Fruit fly (Drosophila melanogaster) whole organism, embryonic: ENCODE measurements around the gene Cys.

Source experiments
- Bgb ChIP-seq: fragments of 200-800 bp; sonication (Bioruptor generic); IDR thresholded peaks from 2 replicates; pipeline ENCODE4 v1.3.6; 2022; ENCODE audit warnings: missing biosample characterization, missing genetic modification characterization; ENCODE audit not compliant: partially characterized antibody
- BtbVII ChIP-seq: fragments of 200-800 bp; sonication (Bioruptor generic); optimal IDR thresholded peaks from 3 replicates; lab custom pipeline; 2017; ENCODE audit warnings: missing biosample characterization, mild to moderate bottlenecking, missing genetic modification characterization
- CG10431 ChIP-seq: fragments of 200-800 bp; sonication (Bioruptor generic); optimal IDR thresholded peaks from 3 replicates; lab custom pipeline; 2018; ENCODE audit warnings: missing biosample characterization, mild to moderate bottlenecking, missing genetic modification characterization
- CG12071 ChIP-seq: fragments of 200-800 bp; sonication (Bioruptor generic); optimal IDR thresholded peaks from 3 replicates; lab custom pipeline; 2018; ENCODE audit warnings: missing biosample characterization, mild to moderate bottlenecking, missing genetic modification characterization
- CG13296 ChIP-seq: fragments of 200-800 bp; sonication (Bioruptor generic); optimal IDR thresholded peaks from 3 replicates; lab custom pipeline; 2018; ENCODE audit warnings: missing biosample characterization, mild to moderate bottlenecking, missing genetic modification characterization
- CG14050 ChIP-seq: fragments of 200-800 bp; sonication (Bioruptor generic); IDR thresholded peaks from 3 replicates; pipeline ENCODE4 v1.3.6; 2022; ENCODE audit warnings: missing biosample characterization, missing genetic modification characterization
- CG17186 ChIP-seq: fragments of 200-800 bp; sonication (Bioruptor generic); optimal IDR thresholded peaks from 3 replicates; lab custom pipeline; 2017; ENCODE audit warnings: missing biosample characterization, missing genetic modification reagents, missing genetic modification characterization
- CG17912 ChIP-seq: fragments of 200-800 bp; sonication (Bioruptor generic); optimal IDR thresholded peaks from 2 replicates; lab custom pipeline; 2018; ENCODE audit warnings: missing biosample characterization, mild to moderate bottlenecking, missing genetic modification characterization
- CG1792 ChIP-seq: fragments of 200-800 bp; sonication (Bioruptor generic); optimal IDR thresholded peaks from 2 replicates; lab custom pipeline; 2016; ENCODE audit warnings: missing biosample characterization, missing genetic modification characterization
- CG18599 ChIP-seq: fragments of 200-800 bp; sonication (Bioruptor generic); optimal IDR thresholded peaks from 3 replicates; lab custom pipeline; 2017; ENCODE audit warnings: missing biosample characterization, missing genetic modification characterization, mild to moderate bottlenecking, moderate library complexity, missing genetic modification reagents
- CG31365 ChIP-seq: fragments of 200-800 bp; sonication (Bioruptor generic); optimal IDR thresholded peaks from 2 replicates; lab custom pipeline; 2018; ENCODE audit warnings: missing biosample characterization, mild to moderate bottlenecking, missing genetic modification characterization
- CG31441 ChIP-seq: fragments of 200-800 bp; sonication (Bioruptor generic); IDR thresholded peaks from 2 replicates; pipeline ENCODE4 v1.3.6; 2022; ENCODE audit warnings: missing biosample characterization, missing genetic modification characterization
- CG34422 ChIP-seq: fragments of 200-800 bp; sonication (Bioruptor generic); IDR thresholded peaks from 3 replicates; pipeline ENCODE4 v1.3.6; 2022; ENCODE audit warnings: missing biosample characterization, missing genetic modification characterization
- CG42726 ChIP-seq: fragments of 200-800 bp; sonication (Bioruptor generic); IDR thresholded peaks from 2 replicates; pipeline ENCODE4 v1.3.6; 2022; ENCODE audit warnings: missing biosample characterization, missing genetic modification characterization; ENCODE audit not compliant: partially characterized antibody
- CG8765 ChIP-seq: fragments of 200-800 bp; sonication (Bioruptor generic); IDR thresholded peaks from 2 replicates; pipeline ENCODE4 v1.3.6; 2022; ENCODE audit warnings: missing biosample characterization, missing genetic modification characterization
- CG8924 ChIP-seq: fragments of 200-800 bp; optimal IDR thresholded peaks from 3 replicates; lab custom pipeline; 2019; ENCODE audit warnings: missing biosample characterization, mild to moderate bottlenecking, missing genetic modification characterization, moderate library complexity
- Camta ChIP-seq: fragments of 200-800 bp; sonication (Bioruptor generic); optimal IDR thresholded peaks from 2 replicates; lab custom pipeline; 2016; ENCODE audit warnings: missing biosample characterization, missing genetic modification characterization
- Dip2 ChIP-seq: fragments of 200-800 bp; sonication (Bioruptor generic); IDR thresholded peaks from 2 replicates; pipeline ENCODE4 v1.3.6; 2022; ENCODE audit warnings: missing biosample characterization, missing genetic modification characterization
- Dip3 ChIP-seq: fragments of 200-800 bp; sonication (Bioruptor generic); optimal IDR thresholded peaks from 3 replicates; lab custom pipeline; 2016; ENCODE audit warnings: missing biosample characterization, missing genetic modification characterization
- Dll ChIP-seq: fragments of 200-800 bp; sonication (Bioruptor generic); IDR thresholded peaks from 4 replicates; pipeline ENCODE4 v1.3.6; 2022; ENCODE audit warnings: missing biosample characterization, missing genetic modification characterization; ENCODE audit not compliant: partially characterized antibody
- Dp ChIP-seq: fragments of 200-800 bp; sonication (Bioruptor generic); optimal IDR thresholded peaks from 2 replicates; lab custom pipeline; 2018; ENCODE audit warnings: missing biosample characterization, mild to moderate bottlenecking, missing genetic modification characterization, moderate library complexity
- MBD-R2 ChIP-seq: fragments of 200-800 bp; sonication (Bioruptor generic); IDR thresholded peaks from 2 replicates; pipeline ENCODE4 v1.3.6; 2022; ENCODE audit warnings: missing biosample characterization, missing genetic modification characterization
- MTF-1 ChIP-seq: fragments of 200-800 bp; sonication (Bioruptor generic); optimal IDR thresholded peaks from 2 replicates; lab custom pipeline; 2018; ENCODE audit warnings: missing biosample characterization, mild to moderate bottlenecking, missing genetic modification characterization, borderline replicate concordance
- Med ChIP-seq: fragments of 200-800 bp; sonication (Bioruptor generic); peaks from one replicate; lab custom pipeline; 2016; ENCODE audit warnings: missing biosample characterization, missing genetic modification characterization, mild to moderate bottlenecking, inconsistent platforms, moderate library complexity
- Meics ChIP-seq: fragments of 200-800 bp; sonication (Bioruptor generic); optimal IDR thresholded peaks from 2 replicates; lab custom pipeline; 2017; ENCODE audit warnings: missing biosample characterization, mild to moderate bottlenecking, missing genetic modification characterization
- Nf-YB ChIP-seq: fragments of 200-800 bp; sonication (Bioruptor generic); optimal IDR thresholded peaks from 3 replicates; lab custom pipeline; 2019; ENCODE audit warnings: missing biosample characterization, mild to moderate bottlenecking, missing genetic modification characterization, moderate library complexity
- Six4 ChIP-seq: fragments of 200-800 bp; sonication (Bioruptor generic); optimal IDR thresholded peaks from 2 replicates; lab custom pipeline; 2016; ENCODE audit warnings: missing biosample characterization, missing genetic modification characterization
- YL-1 ChIP-seq: fragments of 200-800 bp; sonication (Bioruptor generic); optimal IDR thresholded peaks from 3 replicates; lab custom pipeline; 2017; ENCODE audit warnings: missing biosample characterization, mild to moderate bottlenecking, missing genetic modification characterization
- abd-A ChIP-seq: fragments of 200-800 bp; sonication (Bioruptor generic); optimal IDR thresholded peaks from 3 replicates; lab custom pipeline; 2019; ENCODE audit warnings: missing biosample characterization, mild to moderate bottlenecking, missing genetic modification characterization, moderate library complexity
- br ChIP-seq: fragments of >200 bp; optimal IDR thresholded peaks from 2 replicates; lab custom pipeline; 2017
- ci ChIP-seq: fragments of 200-800 bp; sonication (Bioruptor generic); IDR thresholded peaks from 3 replicates; pipeline ENCODE4 v1.3.6; 2022; ENCODE audit warnings: missing biosample characterization, missing genetic modification characterization
- crol ChIP-seq: fragments of 200-800 bp; sonication (Bioruptor generic); IDR thresholded peaks from 2 replicates; pipeline ENCODE4 v1.3.6; 2022; ENCODE audit warnings: missing biosample characterization, missing genetic modification characterization
- dmrt99B ChIP-seq: fragments of 200-800 bp; sonication (Bioruptor generic); optimal IDR thresholded peaks from 2 replicates; lab custom pipeline; 2018; ENCODE audit warnings: missing biosample characterization, mild to moderate bottlenecking, missing genetic modification characterization, moderate library complexity
- ems ChIP-seq: fragments of 200-800 bp; sonication (Bioruptor generic); optimal IDR thresholded peaks from 3 replicates; lab custom pipeline; 2016; ENCODE audit warnings: missing biosample characterization, missing genetic modification characterization
- fd102C ChIP-seq: fragments of 200-800 bp; sonication (Bioruptor generic); optimal IDR thresholded peaks from 2 replicates; lab custom pipeline; 2018; ENCODE audit warnings: missing biosample characterization, mild to moderate bottlenecking, missing genetic modification characterization, moderate library complexity
- fd3F ChIP-seq: fragments of 200-800 bp; sonication (Bioruptor generic); optimal IDR thresholded peaks from 2 replicates; lab custom pipeline; 2018; ENCODE audit warnings: missing biosample characterization, mild to moderate bottlenecking, missing genetic modification characterization, moderate library complexity
- fd96Cb ChIP-seq: fragments of 200-800 bp; sonication (Bioruptor generic); optimal IDR thresholded peaks from 2 replicates; lab custom pipeline; 2018; ENCODE audit warnings: missing biosample characterization, mild to moderate bottlenecking, missing genetic modification characterization, moderate library complexity
- ind ChIP-seq: fragments of 200-800 bp; sonication (Bioruptor generic); optimal IDR thresholded peaks from 3 replicates; lab custom pipeline; 2016; ENCODE audit warnings: missing biosample characterization, missing genetic modification characterization
- oc ChIP-seq: fragments of 200-800 bp; sonication (Bioruptor generic); optimal IDR thresholded peaks from 2 replicates; lab custom pipeline; 2018; ENCODE audit warnings: missing biosample characterization, mild to moderate bottlenecking, missing genetic modification characterization, moderate library complexity
- phol ChIP-seq: fragments of 200-800 bp; sonication (Bioruptor generic); optimal IDR thresholded peaks from 3 replicates; lab custom pipeline; 2018; ENCODE audit warnings: missing biosample characterization, mild to moderate bottlenecking, missing genetic modification characterization, moderate library complexity
- sc ChIP-seq, 3 experiments: fragments of >200 bp in 2 of 3; fragments of 200-800 bp in 1 of 3; sonication (Bioruptor generic) in 1 of 3; optimal IDR thresholded peaks; 2 replicates in 2 of 3; 3 replicates in 1 of 3; lab custom pipeline; 2017; ENCODE audit warnings: mild to moderate bottlenecking in 1 of 3, missing biosample characterization in 1 of 3, missing genetic modification characterization in 1 of 3, missing genetic modification reagents in 1 of 3
- slbo ChIP-seq: fragments of 200-800 bp; sonication (Bioruptor generic); IDR thresholded peaks from 2 replicates; pipeline ENCODE4 v1.3.6; 2022; ENCODE audit warnings: missing biosample characterization, missing genetic modification characterization
- so ChIP-seq: fragments of 200-800 bp; sonication (Bioruptor generic); IDR thresholded peaks from 3 replicates; pipeline ENCODE4 v1.3.6; 2022; ENCODE audit warnings: missing biosample characterization, missing genetic modification characterization
- vvl ChIP-seq: fragments of 200-800 bp; sonication (Bioruptor generic); IDR thresholded peaks from 2 replicates; pipeline ENCODE4 v1.3.6; 2022; ENCODE audit warnings: missing biosample characterization, missing genetic modification characterization

The Cys gene

DNA sequence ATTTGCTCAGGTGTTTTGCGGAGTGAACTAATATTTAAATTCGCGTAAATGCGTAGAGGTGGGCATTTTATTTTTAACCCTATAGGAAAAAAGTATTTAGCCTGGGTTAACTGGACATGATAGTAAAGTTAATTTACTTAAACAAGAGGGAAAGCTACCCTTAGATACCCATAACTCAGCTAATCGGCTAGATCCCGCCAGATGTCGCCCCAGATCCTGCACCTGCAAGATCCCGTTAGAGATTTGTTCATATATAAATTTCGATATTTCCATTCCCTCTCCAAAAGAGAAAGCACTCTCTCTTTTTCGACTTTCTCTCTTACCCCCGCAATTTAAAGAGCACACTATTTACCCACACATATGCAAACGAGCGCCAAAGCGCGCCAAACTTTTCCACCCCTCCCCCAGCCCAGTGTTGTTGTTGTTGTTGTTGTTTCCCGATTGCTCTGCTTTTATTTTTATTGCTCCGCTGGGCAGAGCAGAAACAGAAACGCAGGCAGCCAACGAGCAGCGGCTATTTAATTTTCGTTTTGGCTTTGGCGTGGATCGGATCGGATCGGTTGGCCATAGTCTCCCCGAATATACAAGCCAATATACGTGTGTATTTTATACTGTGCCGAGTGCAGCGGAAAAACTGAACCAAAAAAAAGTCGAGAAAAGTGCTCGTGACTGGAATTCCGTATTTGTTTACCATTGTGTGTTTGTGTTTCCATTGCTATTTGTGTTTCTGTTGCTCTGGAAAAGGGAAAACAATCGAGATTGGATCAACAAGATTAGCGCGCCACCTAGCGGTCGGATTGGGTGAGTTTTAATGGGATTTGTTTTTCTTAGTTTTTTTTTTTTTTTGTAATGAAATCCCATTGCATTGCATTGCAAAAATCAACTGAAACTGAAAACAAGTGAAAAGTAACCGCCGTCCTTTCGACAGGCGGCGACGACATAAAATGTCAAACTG lies 7.5 kb upstream of the Cys start, which contains the start of gene stumps (continued):
- TF ChIP-seq CG34422 (GFP tag; lab: Robert Waterston, UW) = peak; percentile 28; the same call in 1 of the 3 replicates
- peak; percentile 72; the same call in 2 of the 3 replicates for TF ChIP-seq so (GFP tag; lab: Robert Waterston, UW)
- TF ChIP-seq Dll (GFP tag; lab: Robert Waterston, UW) = 0 out of 4 replicates have a peak, but pooled peaks have one; percentile 24
- TF ChIP-seq br (lab: Kevin White, UChicago) = no peak
- TF ChIP-seq Six4 (GFP tag; lab: Kevin White, UChicago) = no peak
- peak; percentile 25 for TF ChIP-seq CG10431 (GFP tag; lab: Kevin White, UChicago)
- TF ChIP-seq Med (GFP tag; lab: Kevin White, UChicago) = peak; percentile 73
- peak; percentile 23 for TF ChIP-seq Nf-YB (GFP tag; lab: Kevin White, UChicago)
- TF ChIP-seq Dip2 (GFP tag; lab: Robert Waterston, UW) = peak; percentile 32; the same call in 1 of the 2 replicates
- TF ChIP-seq Dp (GFP tag; lab: Kevin White, UChicago) = peak; percentile 24
- peak; percentile 18; the same call in 2 of the 3 replicates for TF ChIP-seq ci
- TF ChIP-seq CG31365 (tag; lab: Kevin White, UChicago) = no peak
- no peak for TF ChIP-seq CG12071 (GFP tag; lab: Kevin White, UChicago)
- peak; percentile 84 for TF ChIP-seq crol (GFP tag; lab: Robert Waterston, UW)
- TF ChIP-seq abd-A (tag; lab: Kevin White, UChicago) = peak; percentile 86
- TF ChIP-seq CG8765 (GFP tag; lab: Robert Waterston, UW) = no peak

- no peak for TF ChIP-seq CG31441 (GFP tag; lab: Robert Waterston, UW)
Measured at dm6 chr3R:14576511-14576691, 7.0 kb upstream of the Cys start, which contains the start of gene CG44094. Gene CG44094 (minus strand): TSS chr3R:14576611.

DNA sequence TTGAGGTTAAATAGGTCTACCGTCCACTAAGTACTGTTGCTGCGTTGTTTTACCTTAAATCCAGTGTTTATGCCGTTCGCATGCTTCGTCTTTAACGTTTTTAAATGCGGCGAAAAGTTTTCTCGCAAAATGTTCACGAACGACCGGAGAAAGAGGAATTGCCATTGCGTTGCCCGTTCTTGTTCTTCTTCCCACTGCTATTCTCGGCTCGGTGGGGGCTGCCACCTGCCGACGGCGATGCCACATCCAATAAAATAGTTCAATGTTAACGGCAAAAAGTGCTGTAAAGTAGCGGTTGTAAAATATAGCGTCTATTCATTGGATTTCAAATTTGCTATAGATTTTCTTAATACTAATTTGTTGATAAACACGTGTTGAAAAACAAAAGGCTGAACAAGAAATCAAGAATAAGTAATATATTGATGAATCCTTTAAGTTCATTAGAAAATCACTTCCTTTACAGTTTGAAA lies 6.3 kb upstream of the Cys start, which contains the start of gene CG7987:
TSS of gene CG7987 (minus strand) at position 170 of the 470 bp plus-strand sequence.
- peak; percentile 18 for TF ChIP-seq phol (tag; lab: Kevin White, UChicago)
- peak; percentile 75 for TF ChIP-seq CG17186
- TF ChIP-seq CG8924 (tag; lab: Kevin White, UChicago) = no peak
- TF ChIP-seq dmrt99B (tag; lab: Kevin White, UChicago) = no peak
- no peak for TF ChIP-seq YL-1 (GFP tag; lab: Kevin White, UChicago)
- TF ChIP-seq CG8765 (GFP tag; lab: Robert Waterston, UW) = no peak
- TF ChIP-seq fd96Cb (tag; lab: Kevin White, UChicago) = no peak
- TF ChIP-seq Dll (GFP tag; lab: Robert Waterston, UW) = 0 out of 4 replicates have a peak, but pooled peaks have one; percentile 32
- TF ChIP-seq ems (GFP tag; lab: Kevin White, UChicago) = no peak
- TF ChIP-seq ind = no peak
- TF ChIP-seq MBD-R2 (GFP tag; lab: Robert Waterston, UW) = peak; percentile 25
- no peak for TF ChIP-seq CG14050 (GFP tag; lab: Robert Waterston, UW)
- 0 out of 2 replicates have a peak, but pooled peaks have one; percentile 54 for TF ChIP-seq CG42726 (GFP tag; lab: Robert Waterston, UW)
- TF ChIP-seq fd3F (GFP tag; lab: Kevin White, UChicago) = no peak
- no peak for TF ChIP-seq Camta
- no peak for TF ChIP-seq MTF-1 (GFP tag; lab: Kevin White, UChicago)
- no peak for TF ChIP-seq CG1792 (GFP tag; lab: Kevin White, UChicago)
- TF ChIP-seq oc (tag; lab: Kevin White, UChicago) = no peak
- peak; percentile 55 for TF ChIP-seq vvl (GFP tag; lab: Robert Waterston, UW)
- TF ChIP-seq slbo = peak; percentile 33; the same call in 1 of the 2 replicates
- TF ChIP-seq Bgb (GFP tag; lab: Robert Waterston, UW) = peak; percentile 46; the same call in 1 of the 2 replicates
- TF ChIP-seq CG17912 = no peak
- no peak for TF ChIP-seq CG18599 (GFP tag; lab: Kevin White, UChicago)
- no peak for TF ChIP-seq BtbVII (GFP tag; lab: Kevin White, UChicago)
- no peak for TF ChIP-seq fd102C (GFP tag; lab: Kevin White, UChicago)
- peak; percentile 24 for TF ChIP-seq Dip3
- no peak for TF ChIP-seq sc (optimal IDR thresholded peaks at IDR 0.05; lab: Kevin White, UChicago)
- no peak for TF ChIP-seq sc (GFP tag; optimal IDR thresholded peaks at IDR 0.05; lab: Kevin White, UChicago)
- TF ChIP-seq Meics (GFP tag; lab: Kevin White, UChicago) = no peak
- no peak for TF ChIP-seq CG13296 (GFP tag; lab: Kevin White, UChicago)
